Worm (Caenorhabditis elegans): ENCODE data around the gene W06H8.2.

ce11 chrV:6206498-6206897 lies at the start of gene W06H8.2:
- no peak for TF ChIP-seq egl-27 (tag; optimal IDR thresholded peaks at IDR 0.05)
- TF ChIP-seq R02D3.7 (tag; optimal IDR thresholded peaks at IDR 0.05): no peak
- TF ChIP-seq hmg-11 (tag; optimal IDR thresholded peaks at IDR 0.05): no peak
- TF ChIP-seq nfya-1 (tag; optimal IDR thresholded peaks at IDR 0.05; ENCODE audit: insufficient read depth): no peak
- TF ChIP-seq nhr-25 (tag; optimal IDR thresholded peaks at IDR 0.05): no peak
- no peak for TF ChIP-seq nhr-76 (tag; optimal IDR thresholded peaks at IDR 0.05)
- TF ChIP-seq pqm-1 (tag; optimal IDR thresholded peaks at IDR 0.05): no peak
- TF ChIP-seq elt-2 (tag; optimal IDR thresholded peaks at IDR 0.05): no peak
- no peak for TF ChIP-seq ceh-82 (tag; optimal IDR thresholded peaks at IDR 0.05)
- TF ChIP-seq nhr-23 (tag; optimal IDR thresholded peaks at IDR 0.05): no peak
- no peak for TF ChIP-seq nhr-77 (tag; optimal IDR thresholded peaks at IDR 0.05)
- TF ChIP-seq nhr-11 (tag; optimal IDR thresholded peaks at IDR 0.05): no peak
- no peak for TF ChIP-seq unc-39 (tag; optimal IDR thresholded peaks at IDR 0.05)
- no peak for TF ChIP-seq fkh-2 (tag; optimal IDR thresholded peaks at IDR 0.05)
